Worm (Caenorhabditis elegans) whole organism, dauer: ENCODE results near the gene C17B7.15.

Experiments used
- unc-62 ChIP-seq: sonication (generic microtip); optimal IDR thresholded peaks from 2 replicates; lab custom pipeline; 2017; ENCODE audit warnings: missing biosample characterization, missing genetic modification reagents, missing genetic modification characterization

The C17B7.15 gene

DNA sequence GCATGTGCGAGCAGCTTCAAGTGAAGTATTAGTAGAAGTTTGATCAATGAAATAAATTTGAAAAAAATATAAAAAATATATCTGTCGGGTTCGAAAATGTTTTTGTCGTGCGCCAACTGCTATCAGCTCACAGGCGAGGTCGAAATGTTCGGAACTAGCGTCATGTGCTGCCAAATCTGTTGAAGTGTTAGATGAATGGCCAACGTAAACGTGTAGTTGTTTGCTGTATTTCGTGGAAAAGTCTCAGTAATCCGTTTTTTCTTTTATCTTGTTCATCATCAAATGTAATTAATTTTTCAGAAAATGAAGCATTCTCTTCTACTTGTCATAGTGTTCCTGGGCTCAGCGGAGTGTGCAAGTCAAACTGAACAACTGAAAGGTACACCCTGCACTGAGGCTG lies at the start of gene C17B7.15:
C17B7.15 (plus strand) TSS at position 301 of the 400 bp plus-strand sequence.
- TF ChIP-seq unc-62 = no peak

DNA sequence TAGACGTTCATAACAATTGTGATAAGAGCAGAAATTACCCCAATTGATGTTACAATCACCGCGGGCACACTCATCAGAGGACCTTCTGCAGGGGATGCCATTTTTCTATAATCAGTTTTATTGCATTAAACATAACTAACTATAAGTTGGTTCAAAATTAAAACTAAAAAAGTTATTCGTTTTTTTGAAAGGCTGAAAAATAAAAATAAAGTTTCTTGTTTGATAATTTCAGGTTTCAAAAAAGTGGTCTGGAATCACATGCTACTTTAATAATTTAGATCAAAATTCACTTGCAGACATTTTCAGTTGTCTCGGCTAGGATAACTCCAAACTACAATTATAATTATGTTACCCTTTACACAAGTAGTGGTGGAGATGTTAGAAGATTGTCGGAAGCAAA lies 48.1 kb upstream of the C17B7.15 start, which contains the start of gene srbc-1:
srbc-1 (minus strand) TSS at position 101 of the 400 bp plus-strand sequence.
- TF ChIP-seq unc-62 = no peak

DNA sequence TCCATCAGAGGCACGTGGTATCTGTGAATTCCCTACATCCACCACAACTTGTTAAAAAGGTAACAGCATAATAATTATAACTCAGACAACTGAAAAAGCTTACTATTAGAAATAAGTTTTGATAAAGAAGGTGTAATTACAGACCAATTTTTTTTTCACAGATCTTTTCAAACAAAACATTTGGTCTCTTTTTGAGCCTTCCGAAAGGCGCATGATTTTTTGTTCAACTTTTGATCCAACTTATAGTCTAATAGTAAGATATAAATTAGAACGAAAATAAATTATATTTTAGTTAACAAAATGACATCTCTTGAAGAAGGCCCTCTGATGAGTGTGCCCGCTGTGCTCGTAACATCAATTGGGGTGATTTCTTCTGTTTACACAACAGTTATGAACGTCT lies 41.8 kb upstream of the C17B7.15 start, which contains the start of gene srbc-3:
srbc-3 (plus strand) TSS at position 301 of the 400 bp plus-strand sequence.
- no peak for TF ChIP-seq unc-62

DNA sequence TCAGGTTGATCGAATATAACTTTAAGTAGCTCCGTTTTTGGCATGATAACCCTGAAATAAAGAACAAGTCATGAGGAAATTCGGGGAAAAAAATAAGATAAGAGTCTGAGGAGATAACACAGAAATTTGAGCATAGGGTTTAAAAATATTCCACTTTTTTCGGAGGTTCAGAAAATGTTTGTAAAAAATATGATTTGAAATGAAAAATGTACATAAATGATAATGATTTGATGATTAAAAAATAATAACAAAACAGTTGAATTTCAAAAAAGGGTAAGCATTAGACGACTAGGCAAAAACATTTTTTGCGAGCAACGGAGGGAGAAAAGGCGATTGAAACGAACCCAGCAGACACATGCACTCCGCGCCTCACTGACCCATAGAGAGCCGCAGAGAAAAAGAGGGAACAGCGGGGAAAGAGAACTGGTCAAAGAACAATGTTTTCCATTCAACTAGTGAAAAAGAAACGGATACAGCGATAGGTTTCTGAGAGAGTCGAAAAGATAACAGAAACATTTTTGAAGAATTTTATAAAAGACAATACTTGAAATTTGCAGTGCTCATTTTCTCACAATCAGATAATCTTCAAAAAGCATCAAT lies 37.8 kb upstream of the C17B7.15 start, which contains the start of gene arrd-18:
arrd-18 (minus strand) TSS at position 51 of the 600 bp plus-strand sequence.
- TF ChIP-seq unc-62 = no peak

DNA sequence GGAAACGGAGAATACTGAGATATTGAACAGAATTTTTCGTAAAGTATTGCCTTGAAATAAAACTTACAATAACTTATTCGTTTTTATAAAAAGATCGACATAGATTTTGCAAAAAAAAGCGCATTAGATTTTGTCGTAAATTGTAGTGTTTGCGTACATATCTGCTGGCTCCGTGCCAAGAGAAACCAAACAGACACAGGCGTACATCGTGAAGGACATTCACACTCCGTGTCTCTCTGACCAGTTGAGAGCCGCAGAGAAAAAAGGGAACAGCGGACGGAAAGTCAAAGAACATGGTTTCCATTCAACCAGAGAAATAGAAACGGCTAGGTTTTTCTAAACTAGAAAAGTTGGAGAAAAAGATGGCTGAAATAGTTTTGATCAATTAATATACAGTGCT lies 34.7 kb upstream of the C17B7.15 start, which contains the start of gene arrd-19:
arrd-19 (minus strand) TSS at position 209 of the 400 bp plus-strand sequence.
- no peak for TF ChIP-seq unc-62

DNA sequence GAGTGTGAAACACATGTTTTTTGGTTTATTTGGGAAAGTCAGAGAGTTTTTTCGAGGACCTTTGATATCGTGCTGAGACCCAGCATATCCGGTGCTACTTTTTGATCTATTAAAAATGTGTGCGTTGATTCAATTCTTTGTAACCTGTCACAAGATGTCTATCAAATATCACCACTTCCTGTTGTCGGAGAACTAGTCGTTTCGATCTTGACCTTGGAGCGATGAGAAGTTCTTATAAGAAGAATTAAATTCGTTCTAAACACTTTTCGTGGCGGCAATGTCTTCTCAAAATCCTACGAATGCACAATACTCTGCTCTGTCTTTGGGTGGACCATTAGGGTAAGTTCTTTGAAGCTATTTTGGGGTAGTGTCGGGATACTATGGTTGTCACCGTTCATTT lies 33.9 kb upstream of the C17B7.15 start, which contains the start of gene F35F10.1:
F35F10.1 (plus strand) TSS at position 200 of the 400 bp plus-strand sequence.
- no peak for TF ChIP-seq unc-62

DNA sequence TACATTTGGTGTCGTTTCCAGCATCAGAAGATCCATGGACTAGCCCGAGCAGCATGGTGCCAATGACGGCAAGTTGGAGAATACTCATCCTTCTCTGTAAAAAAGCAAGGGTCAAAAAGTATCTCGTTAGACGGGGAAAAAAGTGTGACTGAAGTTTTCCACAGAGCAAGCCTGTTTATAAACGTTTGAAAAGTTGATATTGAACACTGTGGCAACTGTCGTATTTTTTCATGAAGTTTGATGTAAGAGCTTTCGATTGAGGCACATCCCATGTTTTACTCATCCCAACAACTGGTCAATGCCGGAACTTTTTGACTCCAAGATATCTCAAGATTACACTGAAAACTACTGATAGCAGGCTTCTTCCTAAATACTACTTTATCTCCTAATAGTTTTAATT lies 31.0 kb upstream of the C17B7.15 start, which contains the start of gene F35F10.13:
F35F10.13 (minus strand) TSS at position 101 of the 400 bp plus-strand sequence.
- no peak for TF ChIP-seq unc-62

DNA sequence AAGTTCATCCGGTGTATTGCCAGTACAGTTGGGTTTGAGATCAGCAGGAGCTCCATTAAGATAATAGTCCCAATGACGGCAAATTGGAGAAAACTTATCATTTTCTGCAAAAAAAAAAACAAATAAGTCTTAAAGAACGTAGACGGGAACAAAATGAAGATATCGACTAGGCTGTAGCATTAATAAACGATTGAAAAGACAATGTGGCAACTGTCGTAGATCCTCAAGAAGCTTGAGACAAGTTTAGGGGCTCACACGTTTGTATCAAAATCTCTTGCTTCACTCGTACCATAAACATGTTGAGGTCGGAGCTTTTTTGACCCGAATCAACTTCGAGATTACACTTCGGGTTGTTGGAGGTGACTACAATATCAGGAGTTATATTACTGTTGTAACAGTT lies 30.0 kb upstream of the C17B7.15 start, which contains the start of gene F35F10.14:
F35F10.14 (minus strand) TSS at position 101 of the 400 bp plus-strand sequence.
- no peak for TF ChIP-seq unc-62

DNA sequence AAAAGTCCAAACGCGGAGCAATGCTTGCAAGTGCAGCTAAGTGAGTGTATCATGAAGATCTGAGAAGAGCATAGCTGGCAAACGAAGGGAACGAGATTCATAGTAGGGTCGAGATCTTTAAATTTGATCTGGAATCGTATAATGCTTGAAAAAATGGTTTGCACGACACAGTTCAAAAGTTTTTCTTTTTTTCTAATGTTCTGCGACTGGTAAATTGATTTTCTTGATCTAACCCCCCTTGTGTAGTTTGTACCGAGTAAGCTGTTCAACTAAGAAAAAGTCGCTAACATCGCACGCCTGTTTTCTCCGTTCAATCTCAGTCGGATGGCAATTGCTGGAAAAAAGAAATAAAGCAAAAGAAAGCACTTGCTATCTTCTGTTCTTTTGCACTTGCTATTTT lies 29.5 kb upstream of the C17B7.15 start, which contains the start of gene C17B7.14:
C17B7.14 (minus strand) TSS at position 101 of the 400 bp plus-strand sequence.
- no peak for TF ChIP-seq unc-62

DNA sequence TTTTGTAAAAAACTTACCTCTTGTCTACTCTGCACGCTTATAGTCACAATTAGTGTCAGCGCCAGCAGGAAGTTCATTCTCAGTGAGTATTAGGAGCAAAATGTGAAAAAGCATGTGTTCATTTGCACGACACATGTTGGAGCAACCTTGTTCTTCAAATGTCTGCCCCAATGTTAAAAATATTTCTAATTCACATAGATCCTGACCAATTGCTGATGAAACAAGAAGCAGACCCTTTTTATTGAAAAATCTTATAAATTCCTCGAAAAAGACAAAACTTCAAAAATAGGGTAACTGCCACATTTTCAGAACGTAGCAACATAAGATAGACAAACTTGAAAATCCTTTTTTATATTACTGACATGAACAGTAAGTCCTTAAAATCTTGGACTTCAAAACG lies 25.8 kb upstream of the C17B7.15 start, which contains the start of gene C17B7.8:
C17B7.8 (minus strand) TSS at position 101 of the 400 bp plus-strand sequence.
- no peak for TF ChIP-seq unc-62

DNA sequence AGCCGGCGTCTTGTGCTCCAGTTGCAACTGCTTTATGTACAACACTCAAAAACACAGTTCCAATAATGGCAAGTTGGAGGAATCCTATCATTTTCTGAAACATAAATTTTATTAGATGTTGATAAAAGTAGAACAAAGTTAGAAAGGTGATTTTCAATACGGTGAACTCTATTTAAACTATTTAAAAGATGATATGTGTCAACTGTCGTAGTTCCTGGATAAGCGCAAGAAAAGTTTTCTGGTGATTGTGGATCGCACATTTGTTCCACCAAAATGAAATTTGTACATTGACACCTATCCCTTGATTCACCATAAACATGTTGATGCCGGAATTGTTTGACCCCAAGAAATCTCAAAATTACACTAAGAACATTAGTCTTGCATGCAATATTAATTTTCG lies 18.0 kb upstream of the C17B7.15 start, which contains the start of gene C17B7.9:
C17B7.9 (minus strand) TSS at position 101 of the 400 bp plus-strand sequence.
- TF ChIP-seq unc-62 = no peak

DNA sequence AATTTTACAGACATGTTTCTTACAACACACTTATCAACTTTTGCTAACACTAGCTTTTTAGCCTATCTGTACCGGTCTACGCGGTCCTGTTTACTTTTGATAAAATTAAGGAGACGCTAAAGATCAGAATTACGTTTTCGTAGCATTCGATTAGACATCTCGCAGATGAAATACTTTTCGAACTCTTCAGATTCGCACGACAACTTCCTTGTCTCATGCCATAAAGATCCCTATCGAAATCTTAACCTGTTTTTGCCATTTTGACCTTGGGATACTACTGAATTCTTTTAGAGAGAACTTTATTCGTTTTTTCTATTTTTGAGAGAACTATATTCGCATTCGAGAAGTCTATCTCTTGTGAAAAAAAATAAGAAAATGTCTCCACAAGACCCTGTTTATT lies 16.6 kb upstream of the C17B7.15 start, which contains the start of gene C17B7.5:
C17B7.5 (plus strand) TSS at position 301 of the 400 bp plus-strand sequence.
- TF ChIP-seq unc-62 = no peak

DNA sequence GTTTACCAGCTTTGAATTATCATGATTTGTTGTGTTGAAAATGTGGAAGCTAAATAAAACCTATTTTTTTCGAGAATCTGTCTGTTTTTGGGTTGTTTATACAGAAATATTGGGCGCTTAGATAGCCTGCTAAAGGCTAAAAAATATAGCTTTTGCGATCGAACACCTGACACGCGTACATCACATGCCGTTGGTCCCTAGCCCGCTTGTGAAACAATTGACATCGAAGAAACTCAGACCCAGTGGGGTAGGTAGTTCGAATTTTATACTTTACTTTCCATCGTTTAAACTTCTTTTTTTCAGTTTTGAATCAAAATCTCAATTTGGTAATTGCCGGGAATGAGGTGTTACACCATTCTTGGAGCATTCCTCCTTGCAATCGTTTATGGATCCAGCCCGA lies 11.0 kb upstream of the C17B7.15 start, which contains the start of gene C17B7.4:
C17B7.4 (plus strand) TSS at position 301 of the 400 bp plus-strand sequence.
- no peak for TF ChIP-seq unc-62

DNA sequence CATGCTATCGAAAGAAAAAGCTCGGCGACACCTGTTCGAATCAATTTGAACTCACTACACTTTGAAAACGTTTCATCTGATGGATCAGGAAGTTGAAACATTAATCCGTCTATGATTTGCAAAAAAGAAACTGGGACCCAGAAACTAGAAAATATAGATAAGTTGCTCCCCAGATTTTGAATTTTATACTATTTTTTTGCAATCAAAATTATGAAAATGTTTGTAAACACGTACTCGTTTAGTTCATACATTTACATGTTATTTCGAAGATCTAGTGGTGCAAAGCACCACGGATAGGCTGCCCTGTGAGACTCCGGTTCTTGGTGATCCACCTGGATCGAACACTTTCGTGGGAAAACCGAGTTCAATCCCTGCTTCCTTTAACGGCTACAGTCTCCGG lies 8.1 kb upstream of the C17B7.15 start, which contains the start of gene C17B7.10:
C17B7.10 (minus strand) TSS at position 101 of the 400 bp plus-strand sequence.
- TF ChIP-seq unc-62 = no peak

DNA sequence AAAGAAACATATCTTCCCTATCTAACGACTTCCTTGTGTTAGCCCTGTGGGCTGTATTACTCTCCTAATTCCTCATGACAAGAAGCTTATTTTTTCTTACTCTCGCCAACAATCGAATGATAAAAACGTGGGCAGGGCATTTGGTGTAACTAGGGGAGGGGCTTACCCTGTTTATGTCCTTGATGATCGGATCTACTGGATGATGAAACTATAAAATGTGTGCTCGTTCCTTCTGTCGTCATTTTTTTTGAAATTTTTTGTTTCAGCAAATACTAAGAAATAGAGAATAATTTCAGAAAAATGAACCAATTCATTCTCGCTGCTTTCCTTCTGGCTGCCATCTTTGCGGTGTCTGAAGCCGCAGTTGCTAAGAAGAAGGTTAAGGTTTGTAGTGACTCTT lies 7.5 kb upstream of the C17B7.15 start, which contains the start of gene C17B7.3:
C17B7.3 (plus strand) TSS at position 301 of the 400 bp plus-strand sequence.
- no peak for TF ChIP-seq unc-62

DNA sequence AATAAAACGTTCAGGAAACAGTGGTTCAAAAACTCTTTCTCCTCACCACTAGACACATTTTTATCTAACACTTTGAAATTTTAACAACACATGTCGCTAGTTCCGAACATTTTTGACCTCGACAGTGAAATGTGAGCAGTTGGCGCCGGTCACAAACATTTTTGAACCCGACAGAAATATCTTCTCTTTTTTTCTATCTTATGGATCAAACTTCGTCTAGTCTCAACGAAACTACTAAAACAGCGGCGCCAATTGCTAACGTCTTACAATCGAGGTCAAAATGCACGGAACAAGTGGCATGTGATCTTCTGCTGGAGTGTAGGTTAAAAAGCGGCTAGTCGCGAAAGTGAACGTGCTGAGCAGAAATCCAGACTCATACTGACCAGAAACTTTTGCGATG lies 6.0 kb upstream of the C17B7.15 start:
- TF ChIP-seq unc-62 = no peak

DNA sequence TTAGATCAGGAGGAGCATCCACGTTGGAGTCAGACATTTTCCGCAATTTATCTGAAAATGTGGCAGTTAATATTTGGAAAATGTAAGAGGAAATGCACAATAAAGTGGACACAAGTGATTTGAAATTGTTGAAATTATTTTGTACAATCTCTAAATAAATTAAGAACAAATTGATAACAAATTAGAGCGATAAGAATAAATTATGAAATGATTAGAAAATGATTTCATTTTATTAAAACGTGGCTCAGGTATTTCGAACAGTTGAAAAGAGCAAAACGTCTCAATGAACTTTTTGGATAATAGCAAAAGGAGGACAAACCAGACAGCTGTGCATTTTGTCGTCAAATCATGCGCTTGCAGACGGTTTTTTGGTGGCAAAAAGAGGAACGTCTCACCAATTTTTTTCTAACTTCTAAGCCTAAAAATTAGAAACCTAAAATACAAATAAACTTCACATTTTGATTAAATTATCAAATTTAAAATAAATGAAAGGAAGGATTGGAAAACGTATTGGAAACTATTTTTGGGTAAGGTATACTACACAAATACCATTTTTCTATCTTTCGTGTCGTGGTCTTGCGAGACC lies 3.5 kb upstream of the C17B7.15 start, which contains the start of gene fbxa-65:
fbxa-65 (minus strand) TSS at position 51 of the 586 bp plus-strand sequence.
- TF ChIP-seq unc-62 = no peak
